Worm (Caenorhabditis elegans) whole organism, L1 larva: ENCODE results near the gene ubc-23.

Source experiments
- C16A3.4 ChIP-seq: fragments of 150-350 bp; optimal IDR thresholded peaks from 2 replicates; lab custom pipeline; 2014; ENCODE audit warnings: missing biosample characterization, missing genetic modification characterization
- Y116A8C.19 ChIP-seq: sonication (generic microtip); optimal IDR thresholded peaks from 2 replicates; lab custom pipeline; 2016; ENCODE audit warnings: missing compliant biosample characterization, missing genetic modification characterization, borderline replicate concordance
- aha-1 ChIP-seq: fragments of 150-350 bp; optimal IDR thresholded peaks from 2 replicates; lab custom pipeline; 2014; ENCODE audit warnings: missing biosample characterization, missing genetic modification characterization
- alr-1 ChIP-seq: fragments of 200-800 bp; sonication (Bioruptor generic); optimal IDR thresholded peaks from 2 replicates; lab custom pipeline; 2018; ENCODE audit warnings: borderline replicate concordance, mild to moderate bottlenecking, missing genetic modification characterization, missing compliant biosample characterization
- aly-2 ChIP-seq: fragments of 150-350 bp; optimal IDR thresholded peaks from 2 replicates; lab custom pipeline; 2014; ENCODE audit warnings: missing biosample characterization, missing genetic modification characterization
- ama-1 ChIP-seq: fragments of 150-350 bp; optimal IDR thresholded peaks from 2 replicates; lab custom pipeline; 2014
- blmp-1 ChIP-seq: fragments of 150-350 bp; optimal IDR thresholded peaks from 2 replicates; lab custom pipeline; 2014; ENCODE audit warnings: missing biosample characterization, missing genetic modification characterization
- ceh-8 ChIP-seq: fragments of 200-800 bp; sonication (Bioruptor generic); optimal IDR thresholded peaks from 2 replicates; lab custom pipeline; 2018; ENCODE audit warnings: mild to moderate bottlenecking, missing genetic modification characterization, moderate library complexity, missing compliant biosample characterization
- ceh-82 ChIP-seq, 3 experiments: fragments of 150-350 bp in 1 of 3; sonication (generic microtip) in 2 of 3; optimal IDR thresholded peaks; 2 replicates each; lab custom pipeline; 2014 to 2017; ENCODE audit warnings: missing biosample characterization in 3 of 3, missing genetic modification characterization in 3 of 3
- ceh-90 ChIP-seq: sonication (generic microtip); optimal IDR thresholded peaks from 2 replicates; lab custom pipeline; 2016; ENCODE audit warnings: missing genetic modification characterization, missing compliant biosample characterization
- dpl-1 ChIP-seq, 3 experiments: fragments of 150-350 bp in 2 of 3; sonication (generic microtip) in 1 of 3; optimal IDR thresholded peaks; 2 replicates each; lab custom pipeline; 2014 to 2017; ENCODE audit warnings: missing biosample characterization in 3 of 3, missing genetic modification characterization in 3 of 3, missing genetic modification reagents in 3 of 3
- efl-3 ChIP-seq: fragments of 200-800 bp; sonication (Bioruptor generic); optimal IDR thresholded peaks from 2 replicates; lab custom pipeline; 2018; ENCODE audit warnings: mild to moderate bottlenecking, missing genetic modification characterization, missing compliant biosample characterization
- egl-13 ChIP-seq: sonication (generic microtip); optimal IDR thresholded peaks from 2 replicates; lab custom pipeline; 2016; ENCODE audit warnings: missing genotype, missing genetic modification reagents, missing genetic modification characterization, missing compliant biosample characterization
- egl-27 ChIP-seq, 2 experiments: fragments of 150-350 bp in 1 of 2; sonication (generic microtip); optimal IDR thresholded peaks; 3 replicates each; lab custom pipeline; 2017 to 2018; ENCODE audit warnings: missing biosample characterization in 2 of 2, missing genetic modification characterization in 2 of 2, missing genetic modification reagents in 2 of 2
- elt-2 ChIP-seq: sonication (generic microtip); optimal IDR thresholded peaks from 2 replicates; lab custom pipeline; 2016; ENCODE audit warnings: missing genetic modification characterization, mild to moderate bottlenecking, inconsistent platforms, missing compliant biosample characterization, missing genetic modification reagents
- elt-3 ChIP-seq, 6 experiments: fragments of 150-350 bp in 1 of 6; sonication (generic microtip); optimal IDR thresholded peaks; 2 replicates each; lab custom pipeline; 2017 to 2018; ENCODE audit warnings: missing biosample characterization in 6 of 6, missing genetic modification characterization in 6 of 6, inconsistent platforms in 1 of 6
- ets-5 ChIP-seq: fragments of 200-800 bp; sonication (Bioruptor generic); IDR thresholded peaks from 2 replicates; pipeline ENCODE4 v1.3.6; 2022; ENCODE audit warnings: missing genetic modification characterization, missing compliant biosample characterization
- fkh-10 ChIP-seq: sonication (generic microtip); optimal IDR thresholded peaks from 2 replicates; lab custom pipeline; 2017; ENCODE audit warnings: missing biosample characterization, missing genetic modification reagents, missing genetic modification characterization
- fkh-8 ChIP-seq: sonication (generic microtip); optimal IDR thresholded peaks from 2 replicates; lab custom pipeline; 2016; ENCODE audit warnings: mild to moderate bottlenecking, missing genetic modification characterization, missing compliant biosample characterization
- grh-1 ChIP-seq: fragments of 200-800 bp; sonication (Bioruptor generic); IDR thresholded peaks from 2 replicates; pipeline ENCODE4 v1.3.6; 2022; ENCODE audit warnings: missing genetic modification reagents, missing genetic modification characterization, missing compliant biosample characterization
- irx-1 ChIP-seq: sonication (generic microtip); optimal IDR thresholded peaks from 2 replicates; lab custom pipeline; 2016; ENCODE audit warnings: missing genetic modification characterization, missing compliant biosample characterization
- isw-1 ChIP-seq: fragments of 200-800 bp; sonication (Bioruptor generic); IDR thresholded peaks from 2 replicates; pipeline ENCODE4 v1.3.6; 2022; ENCODE audit warnings: missing genetic modification characterization, missing compliant biosample characterization
- lin-14 ChIP-seq: fragments of 200-800 bp; sonication (Bioruptor generic); optimal IDR thresholded peaks from 2 replicates; lab custom pipeline; 2018; ENCODE audit warnings: mild to moderate bottlenecking, missing genetic modification characterization, moderate library complexity, missing compliant biosample characterization
- lin-35 ChIP-seq, 2 experiments: fragments of 150-350 bp; optimal IDR thresholded peaks; 2 replicates each; lab custom pipeline; 2014; ENCODE audit warnings: missing biosample characterization in 2 of 2, missing genetic modification characterization in 2 of 2, missing genetic modification reagents in 2 of 2
- lsy-2 ChIP-seq, 2 experiments: fragments of 150-350 bp; optimal IDR thresholded peaks; 2 replicates each; lab custom pipeline; 2014; ENCODE audit warnings: missing biosample characterization in 2 of 2, missing genetic modification characterization in 2 of 2
- nhr-19 ChIP-seq: fragments of 200-800 bp; sonication (Bioruptor generic); conservative IDR thresholded peaks from 2 replicates; pipeline ENCODE4 v1.3.6; 2022; ENCODE audit warnings: missing genetic modification characterization, missing compliant biosample characterization
- nhr-20 ChIP-seq: sonication (generic microtip); optimal IDR thresholded peaks from 2 replicates; lab custom pipeline; 2016; ENCODE audit warnings: mild to moderate bottlenecking, missing genetic modification characterization, missing compliant biosample characterization
- nhr-237 ChIP-seq: fragments of 150-350 bp; optimal IDR thresholded peaks from 2 replicates; lab custom pipeline; 2014; ENCODE audit warnings: missing biosample characterization, missing genetic modification characterization
- nhr-28 ChIP-seq: fragments of 150-350 bp; optimal IDR thresholded peaks from 2 replicates; lab custom pipeline; 2014; ENCODE audit warnings: missing biosample characterization, missing genetic modification characterization
- nhr-71 ChIP-seq: sonication (generic microtip); optimal IDR thresholded peaks from 2 replicates; lab custom pipeline; 2016; ENCODE audit warnings: mild to moderate bottlenecking, missing genetic modification characterization, moderate library complexity, missing compliant biosample characterization
- nhr-84 ChIP-seq: sonication (generic microtip); optimal IDR thresholded peaks from 2 replicates; lab custom pipeline; 2017; ENCODE audit warnings: missing biosample characterization, missing genetic modification characterization
- nhr-85 ChIP-seq: sonication (generic microtip); peaks from one replicate; lab custom pipeline; 2016; ENCODE audit warnings: missing genetic modification characterization, inconsistent platforms, missing compliant biosample characterization
- nhr-90 ChIP-seq: sonication (generic microtip); optimal IDR thresholded peaks from 2 replicates; lab custom pipeline; 2016; ENCODE audit warnings: mild to moderate bottlenecking, missing genetic modification characterization, missing compliant biosample characterization; ENCODE audit not compliant: poor library complexity
- pag-3 ChIP-seq: sonication (generic microtip); optimal IDR thresholded peaks from 2 replicates; lab custom pipeline; 2017; ENCODE audit warnings: missing genetic modification characterization, mild to moderate bottlenecking, missing compliant biosample characterization, antibody characterized with exemption, borderline replicate concordance; ENCODE audit not compliant: insufficient read depth
- pax-3 ChIP-seq: fragments of 200-800 bp; sonication (Bioruptor generic); optimal IDR thresholded peaks from 2 replicates; lab custom pipeline; 2018; ENCODE audit warnings: mild to moderate bottlenecking, missing genetic modification characterization, moderate library complexity, missing compliant biosample characterization
- rnt-1 ChIP-seq: sonication (generic microtip); optimal IDR thresholded peaks from 2 replicates; lab custom pipeline; 2016; ENCODE audit warnings: mild to moderate bottlenecking, missing genetic modification characterization, moderate library complexity, missing compliant biosample characterization
- skn-1 ChIP-seq: fragments of 150-350 bp; optimal IDR thresholded peaks from 2 replicates; lab custom pipeline; 2014; ENCODE audit warnings: missing biosample characterization, missing genetic modification characterization
- sox-4 ChIP-seq: sonication (generic microtip); optimal IDR thresholded peaks from 2 replicates; lab custom pipeline; 2016; ENCODE audit warnings: missing genetic modification characterization, missing compliant biosample characterization
- sptf-1 ChIP-seq: fragments of 150-350 bp; optimal IDR thresholded peaks from 2 replicates; lab custom pipeline; 2014; ENCODE audit warnings: missing biosample characterization, missing genetic modification characterization
- sup-37 ChIP-seq: fragments of 200-800 bp; sonication (Bioruptor generic); optimal IDR thresholded peaks from 2 replicates; lab custom pipeline; 2018; ENCODE audit warnings: mild to moderate bottlenecking, missing genetic modification characterization, missing compliant biosample characterization
- swsn-7 ChIP-seq: sonication (generic microtip); optimal IDR thresholded peaks from 2 replicates; lab custom pipeline; 2016; ENCODE audit warnings: missing genetic modification characterization, missing compliant biosample characterization
- tbx-2 ChIP-seq: sonication (generic microtip); optimal IDR thresholded peaks from 2 replicates; lab custom pipeline; 2016; ENCODE audit warnings: missing genetic modification characterization, missing compliant biosample characterization
- tlp-1 ChIP-seq: fragments of 150-350 bp; optimal IDR thresholded peaks from 2 replicates; lab custom pipeline; 2014; ENCODE audit warnings: missing biosample characterization, missing genetic modification characterization
- unc-130 ChIP-seq: fragments of 150-350 bp; optimal IDR thresholded peaks from 2 replicates; lab custom pipeline; 2017; ENCODE audit warnings: missing biosample characterization, missing genetic modification characterization, inconsistent platforms
- unc-30 ChIP-seq: sonication (generic microtip); optimal IDR thresholded peaks from 2 replicates; lab custom pipeline; 2017; ENCODE audit warnings: missing biosample characterization, missing genetic modification characterization
- unc-86 ChIP-seq: sonication (generic microtip); optimal IDR thresholded peaks from 2 replicates; lab custom pipeline; 2016; ENCODE audit warnings: missing genetic modification characterization, missing compliant biosample characterization
- unc-98 ChIP-seq: fragments of 200-800 bp; sonication (Bioruptor generic); IDR thresholded peaks from 2 replicates; pipeline ENCODE4 v1.3.6; 2022; ENCODE audit warnings: missing genetic modification characterization, missing compliant biosample characterization
- vab-15 ChIP-seq: sonication (generic microtip); optimal IDR thresholded peaks from 2 replicates; lab custom pipeline; 2017; ENCODE audit warnings: missing genotype, mild to moderate bottlenecking, missing genetic modification characterization, missing compliant biosample characterization
- xbp-1 ChIP-seq: sonication (generic microtip); optimal IDR thresholded peaks from 2 replicates; lab custom pipeline; 2016; ENCODE audit warnings: missing genetic modification characterization, missing compliant biosample characterization
- ztf-4 ChIP-seq: fragments of 150-350 bp; optimal IDR thresholded peaks from 2 replicates; lab custom pipeline; 2014; ENCODE audit warnings: missing biosample characterization, missing genetic modification characterization

The ubc-23 gene

DNA sequence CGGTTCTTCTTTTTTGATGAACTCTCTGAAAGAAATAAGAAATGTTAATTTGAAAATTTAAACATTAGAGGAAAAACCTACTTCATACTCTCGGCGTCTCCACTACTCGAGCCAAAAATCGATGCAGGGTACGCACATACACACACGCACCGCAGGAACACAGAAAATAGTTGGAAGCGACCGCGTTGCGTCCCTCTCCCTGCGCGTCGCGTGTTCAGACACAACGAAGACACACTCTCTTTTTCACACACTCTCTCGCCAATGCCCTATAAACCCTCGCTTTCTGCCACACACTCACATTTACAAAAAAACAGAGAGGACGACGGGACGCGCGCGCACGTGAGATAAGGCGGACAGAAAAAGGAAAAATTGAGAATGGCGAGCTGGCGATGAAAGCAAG lies 33.2 kb upstream of the ubc-23 start, which contains the start of gene R04E5.9 (continued):
- peak; percentile 22 to 40 (median 29) for TF ChIP-seq dpl-1 (GFP tag; optimal IDR thresholded peaks at IDR 0.05; lab: Kevin White, UChicago)
- peak; percentile 92 for TF ChIP-seq nhr-71
- TF ChIP-seq lsy-2 (tag; optimal IDR thresholded peaks at IDR 0.05; lab: Kevin White, UChicago): peak; percentile 65 to 85
- peak; percentile 62 for TF ChIP-seq irx-1 (tag; lab: Kevin White, UChicago)
- TF ChIP-seq sup-37 (GFP tag; lab: Kevin White, UChicago): no peak
- TF ChIP-seq fkh-8 (tag; lab: Kevin White, UChicago): peak; percentile 96
- peak; percentile 75 for TF ChIP-seq C16A3.4
- peak in 1 of 2 experiments; percentile 57 for TF ChIP-seq egl-27 (tag; optimal IDR thresholded peaks at IDR 0.05; lab: Kevin White, UChicago)
- no peak for TF ChIP-seq Y116A8C.19 (tag; lab: Kevin White, UChicago)
- TF ChIP-seq ceh-82 (tag; optimal IDR thresholded peaks at IDR 0.05; lab: Kevin White, UChicago): peak; percentile 74 to 91 (median 87)
- peak in 2 of 6 experiments; percentile 19 to 20 for TF ChIP-seq elt-3 (tag; optimal IDR thresholded peaks at IDR 0.05; lab: Kevin White, UChicago)
- TF ChIP-seq nhr-28 (tag; lab: Kevin White, UChicago): no peak
- peak; percentile 86 for TF ChIP-seq nhr-20 (tag; lab: Kevin White, UChicago)
- peak; percentile 99 for TF ChIP-seq lin-14 (GFP tag; lab: Kevin White, UChicago)
- TF ChIP-seq ceh-90 (tag; lab: Kevin White, UChicago): no peak
- TF ChIP-seq egl-13 (tag; lab: Kevin White, UChicago): peak; percentile 89
- TF ChIP-seq nhr-84 (tag; lab: Kevin White, UChicago): no peak
- TF ChIP-seq rnt-1 (tag; lab: Kevin White, UChicago): peak; percentile 71
- TF ChIP-seq lin-35 (GFP tag; optimal IDR thresholded peaks at IDR 0.05; lab: Kevin White, UChicago): peak; percentile 63 to 81
- TF ChIP-seq swsn-7 (tag; lab: Kevin White, UChicago): peak; percentile 87
- TF ChIP-seq nhr-90 (tag; lab: Kevin White, UChicago): peak; percentile 64
- TF ChIP-seq xbp-1 (tag; lab: Kevin White, UChicago): peak; percentile 78
- peak; percentile 69 for TF ChIP-seq sox-4 (tag; lab: Kevin White, UChicago)
- TF ChIP-seq vab-15 (tag; lab: Kevin White, UChicago): no peak
- peak; percentile 82 for TF ChIP-seq nhr-85 (tag; lab: Kevin White, UChicago)
- no peak for TF ChIP-seq alr-1
- TF ChIP-seq unc-130: no peak
- peak; percentile 91 for TF ChIP-seq unc-86 (tag; lab: Kevin White, UChicago)
- peak; percentile 59 for TF ChIP-seq ztf-4 (tag; lab: Kevin White, UChicago)
- TF ChIP-seq unc-30 (tag; lab: Kevin White, UChicago): no peak
- TF ChIP-seq skn-1 (tag; lab: Kevin White, UChicago): peak; percentile 76
- TF ChIP-seq isw-1 (GFP tag; lab: Robert Waterston, UW): peak; percentile 71
- no peak for TF ChIP-seq pag-3
- TF ChIP-seq pax-3 (tag; lab: Kevin White, UChicago): peak; percentile 68
- no peak for TF ChIP-seq aha-1 (tag; lab: Kevin White, UChicago)
- peak; percentile 68 for TF ChIP-seq nhr-19 (GFP tag; lab: Robert Waterston, UW)
- TF ChIP-seq ceh-8 (GFP tag; lab: Kevin White, UChicago): peak; percentile 13
- TF ChIP-seq blmp-1 (tag; lab: Kevin White, UChicago): peak; percentile 88
- peak; percentile 81 for TF ChIP-seq fkh-10 (GFP tag; lab: Kevin White, UChicago)
- 0 out of 2 replicates have a peak, but pooled peaks have one; percentile 34 for TF ChIP-seq grh-1
- no peak for TF ChIP-seq aly-2 (tag; lab: Kevin White, UChicago)
- TF ChIP-seq tlp-1 (tag; lab: Kevin White, UChicago): no peak
- TF ChIP-seq sptf-1 (tag; lab: Kevin White, UChicago): no peak
- peak; percentile 85 for TF ChIP-seq tbx-2 (tag; lab: Kevin White, UChicago)
- TF ChIP-seq unc-98: no peak
- peak; percentile 21 for TF ChIP-seq ama-1 (lab: Kevin White, UChicago)
- peak; percentile 80 for TF ChIP-seq elt-2 (tag; lab: Kevin White, UChicago)
- no peak for TF ChIP-seq ets-5 (GFP tag; lab: Robert Waterston, UW)
- no peak for TF ChIP-seq efl-3
- peak; percentile 66 for TF ChIP-seq nhr-237 (tag; lab: Kevin White, UChicago)
